Fruit fly (Drosophila melanogaster): ENCODE measurements around the gene Prosbeta3.

Gene Prosbeta3

DNA sequence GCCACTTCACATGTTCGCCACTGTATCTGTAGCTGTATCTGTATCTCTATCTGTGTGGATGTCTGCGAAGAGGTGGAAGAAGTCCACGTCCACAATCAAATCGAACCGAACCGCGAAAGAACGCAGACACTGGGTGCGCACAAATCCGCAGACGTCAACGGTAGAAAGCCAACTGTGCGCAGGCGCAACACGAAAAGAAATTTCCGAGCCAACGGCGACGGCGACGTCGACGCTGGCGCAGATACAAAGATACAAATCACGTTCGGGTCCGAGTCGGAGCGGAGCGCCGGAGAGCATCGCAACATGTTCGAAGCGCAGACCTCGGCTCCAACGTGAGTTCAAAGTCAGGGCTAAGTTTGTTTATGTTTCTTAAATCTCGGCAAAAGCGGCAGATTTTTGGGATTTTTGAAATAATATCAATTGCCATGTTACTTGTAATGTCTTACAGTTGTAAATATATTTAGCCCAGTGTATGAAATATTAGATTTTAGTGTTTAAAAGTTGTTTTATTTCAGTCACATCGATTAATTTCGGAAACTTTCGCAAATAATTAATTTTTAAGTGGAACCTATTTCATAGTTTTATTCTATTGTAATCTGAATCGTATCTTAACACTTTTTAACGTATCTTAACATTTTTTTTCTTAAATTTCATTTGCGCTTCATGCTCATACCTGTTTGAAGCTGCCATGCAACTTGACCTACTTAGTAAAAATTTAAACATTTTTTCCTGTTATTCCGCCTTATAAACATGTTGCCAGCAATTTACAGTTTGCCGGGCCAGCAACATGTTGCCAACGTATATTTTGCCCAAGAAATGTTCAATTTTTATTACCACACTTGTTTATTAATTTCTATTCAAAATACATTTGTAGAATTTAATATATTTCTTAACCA, 42.9 kb downstream of the Prosbeta3 start, which contains the start of gene ich (continued):
- TF ChIP-seq stc (GFP tag; IDR thresholded peaks at IDR 0.05) (no peak), tll (GFP tag; optimal IDR thresholded peaks at IDR 0.05) (peak in 1 of 2 experiments; percentile 48), otp (GFP tag; IDR thresholded peaks at IDR 0.05) (peak; percentile 33; the same call in 1 of the 3 replicates), CG15479 (GFP tag; optimal IDR thresholded peaks at IDR 0.05) (peak; percentile 77), stwl (tag; optimal IDR thresholded peaks at IDR 0.05) (peak; percentile 6), Tbp (GFP tag; optimal IDR thresholded peaks at IDR 0.05) (no peak), unpg (GFP tag; optimal IDR thresholded peaks at IDR 0.05) (no peak), CG8765 (GFP tag; IDR thresholded peaks at IDR 0.05) (peak; percentile 48; the same call in 1 of the 2 replicates), C15 (GFP tag; IDR thresholded peaks at IDR 0.05) (no peak), CG16813 (GFP tag; IDR thresholded peaks at IDR 0.05; ENCODE audit: partially characterized antibody) (no peak), CG32767 (GFP tag; IDR thresholded peaks at IDR 0.05) (no peak), eyg (GFP tag; optimal IDR thresholded peaks at IDR 0.05) (no peak), CG18764 (GFP tag; optimal IDR thresholded peaks at IDR 0.05) (no peak), lov (optimal IDR thresholded peaks at IDR 0.05) (no peak), lov (GFP tag; IDR thresholded peaks at IDR 0.05) (no peak), CG5180 (GFP tag; optimal IDR thresholded peaks at IDR 0.05) (peak; percentile 98), Sin3A (optimal IDR thresholded peaks at IDR 0.05) (no peak), CG8924 (tag; optimal IDR thresholded peaks at IDR 0.05) (peak; percentile 22), Ptx1 (GFP tag; IDR thresholded peaks at IDR 0.05) (no peak), CG2199 (GFP tag; IDR thresholded peaks at IDR 0.05) (peak; percentile 77; the same call in 1 of the 3 replicates), CG2120 (GFP tag; optimal IDR thresholded peaks at IDR 0.05) (no peak), CG11723 (GFP tag; optimal IDR thresholded peaks at IDR 0.05) (no peak), tx (GFP tag; optimal IDR thresholded peaks at IDR 0.05) (no peak), GATAe (GFP tag; conservative IDR thresholded peaks at IDR 0.05) (no peak), grn (GFP tag; optimal IDR thresholded peaks at IDR 0.05) (peak; percentile 63), CG5245 (GFP tag; optimal IDR thresholded peaks at IDR 0.05) (no peak), CG10654 (GFP tag; optimal IDR thresholded peaks at IDR 0.05) (no peak), gsb (GFP tag; IDR thresholded peaks at IDR 0.05) (no peak), Neu2 (GFP tag; optimal IDR thresholded peaks at IDR 0.05; ENCODE audit: borderline replicate concordance) (no peak), CG16779 (GFP tag; IDR thresholded peaks at IDR 0.05) (no peak), nmo (GFP tag; optimal IDR thresholded peaks at IDR 0.05) (no peak), Bgb (GFP tag; IDR thresholded peaks at IDR 0.05; ENCODE audit: partially characterized antibody) (no peak), hkb (optimal IDR thresholded peaks at IDR 0.05) (no peak), hkb (GFP tag; IDR thresholded peaks at IDR 0.05) (no peak), esg (GFP tag; conservative IDR thresholded peaks at IDR 0.05) (no peak), mld (GFP tag; IDR thresholded peaks at IDR 0.05; ENCODE audit: partially characterized antibody) (no peak), CG7928 (GFP tag; optimal IDR thresholded peaks at IDR 0.05) (no peak), CG15011 (GFP tag; optimal IDR thresholded peaks at IDR 0.05) (no peak), ac (GFP tag; optimal IDR thresholded peaks at IDR 0.05) (peak; percentile 6), Ssrp (tag; optimal IDR thresholded peaks at IDR 0.05) (no peak), Adf1 (GFP tag; IDR thresholded peaks at IDR 0.05) (peak; percentile 85), sob (GFP tag; IDR thresholded peaks at IDR 0.05) (no peak), emc (GFP tag; optimal IDR thresholded peaks at IDR 0.05) (no peak), CG15514 (GFP tag; optimal IDR thresholded peaks at IDR 0.05) (no peak), ken (GFP tag; IDR thresholded peaks at IDR 0.05) (0 out of 3 replicates have a peak, but pooled peaks have one; percentile 6), exex (tag; optimal IDR thresholded peaks at IDR 0.05) (no peak), Blimp-1 (GFP tag; optimal IDR thresholded peaks at IDR 0.05) (peak; percentile 30), repo (GFP tag; optimal IDR thresholded peaks at IDR 0.05) (no peak), chinmo (GFP tag; IDR thresholded peaks at IDR 0.05; ENCODE audit: partially characterized antibody) (0 out of 4 replicates have a peak, but pooled peaks have one; percentile 40)

All from whole organism, embryonic.